Worm (Caenorhabditis elegans) whole organism, mixed stage, embryonic: ENCODE results near the gene comt-3.
A peak's percentile ranks its signal among the peaks of the same experiment; 100 is the strongest.

Experiments
- M03D4.4 ChIP-seq: sonication (generic microtip); optimal IDR thresholded peaks from 2 replicates; lab custom pipeline; 2017; ENCODE audit warnings: mild to moderate bottlenecking, missing genetic modification characterization, missing compliant biosample characterization
- bed-3 ChIP-seq: fragments of 200-800 bp; sonication (Bioruptor generic); optimal IDR thresholded peaks from 3 replicates; lab custom pipeline; 2018; ENCODE audit warnings: mild to moderate bottlenecking, missing genetic modification characterization, moderate library complexity, missing compliant biosample characterization
- blmp-1 ChIP-seq: fragments of 150-350 bp; optimal IDR thresholded peaks from 2 replicates; lab custom pipeline; 2014; ENCODE audit warnings: missing biosample characterization, missing genetic modification characterization
- ceh-39 ChIP-seq: fragments of 150-350 bp; optimal IDR thresholded peaks from 2 replicates; lab custom pipeline; 2014; ENCODE audit warnings: missing biosample characterization, missing genetic modification characterization
- ceh-43 ChIP-seq: fragments of 200-800 bp; sonication (Bioruptor generic); optimal IDR thresholded peaks from 2 replicates; lab custom pipeline; 2018; ENCODE audit warnings: mild to moderate bottlenecking, missing genetic modification characterization, moderate library complexity, missing compliant biosample characterization
- cnd-1 ChIP-seq: fragments of 200-800 bp; sonication (Bioruptor generic); optimal IDR thresholded peaks from 2 replicates; lab custom pipeline; 2018; ENCODE audit warnings: mild to moderate bottlenecking, missing genetic modification characterization, missing compliant biosample characterization
- drap-1 ChIP-seq: fragments of 200-800 bp; sonication (Bioruptor generic); optimal IDR thresholded peaks from 3 replicates; lab custom pipeline; 2018; ENCODE audit warnings: mild to moderate bottlenecking, missing genetic modification characterization, missing compliant biosample characterization
- elt-1 ChIP-seq: sonication (generic microtip); optimal IDR thresholded peaks from 2 replicates; lab custom pipeline; 2017; ENCODE audit warnings: missing genetic modification characterization, mild to moderate bottlenecking, missing compliant biosample characterization, antibody characterized with exemption, moderate library complexity, borderline replicate concordance; ENCODE audit not compliant: insufficient read depth
- elt-3 ChIP-seq: fragments of 150-350 bp; optimal IDR thresholded peaks from 2 replicates; lab custom pipeline; 2014; ENCODE audit warnings: missing biosample characterization, missing genetic modification characterization
- flh-1 ChIP-seq: fragments of 200-800 bp; sonication (Bioruptor generic); optimal IDR thresholded peaks from 2 replicates; lab custom pipeline; 2018; ENCODE audit warnings: mild to moderate bottlenecking, missing genetic modification characterization, moderate library complexity, missing compliant biosample characterization
- ham-2 ChIP-seq: fragments of 200-800 bp; sonication (Bioruptor generic); optimal IDR thresholded peaks from 2 replicates; lab custom pipeline; 2018; ENCODE audit warnings: mild to moderate bottlenecking, missing genetic modification characterization, missing compliant biosample characterization
- hlh-1 ChIP-seq: fragments of 150-350 bp; optimal IDR thresholded peaks from 2 replicates; lab custom pipeline; 2014; ENCODE audit warnings: missing biosample characterization, missing genetic modification reagents, missing genetic modification characterization
- lin-13 ChIP-seq: fragments of 150-350 bp; optimal IDR thresholded peaks from 2 replicates; lab custom pipeline; 2014; ENCODE audit warnings: missing biosample characterization, missing genetic modification characterization
- lsy-2 ChIP-seq: fragments of 150-350 bp; optimal IDR thresholded peaks from 2 replicates; lab custom pipeline; 2014; ENCODE audit warnings: missing biosample characterization, missing genetic modification characterization
- mab-5 ChIP-seq: fragments of 150-350 bp; optimal IDR thresholded peaks from 2 replicates; lab custom pipeline; 2014; ENCODE audit warnings: missing biosample characterization, missing genetic modification characterization
- mep-1 ChIP-seq: fragments of 150-350 bp; optimal IDR thresholded peaks from 2 replicates; lab custom pipeline; 2017; ENCODE audit warnings: missing biosample characterization, missing genetic modification reagents, missing genetic modification characterization, inconsistent platforms
- mls-2 ChIP-seq: sonication (generic microtip); optimal IDR thresholded peaks from 2 replicates; lab custom pipeline; 2016; ENCODE audit warnings: mild to moderate bottlenecking, missing genetic modification characterization, moderate library complexity, missing compliant biosample characterization
- nhr-12 ChIP-seq: fragments of 150-350 bp; optimal IDR thresholded peaks from 2 replicates; lab custom pipeline; 2014; ENCODE audit warnings: missing biosample characterization, missing genetic modification characterization
- nhr-2 ChIP-seq: fragments of 150-350 bp; optimal IDR thresholded peaks from 2 replicates; lab custom pipeline; 2014; ENCODE audit warnings: missing biosample characterization, missing genetic modification characterization
- nhr-237 ChIP-seq: fragments of 150-350 bp; optimal IDR thresholded peaks from 2 replicates; lab custom pipeline; 2014; ENCODE audit warnings: missing biosample characterization, missing genetic modification characterization
- nhr-28 ChIP-seq: fragments of 150-350 bp; optimal IDR thresholded peaks from 2 replicates; lab custom pipeline; 2014; ENCODE audit warnings: missing biosample characterization, missing genetic modification characterization
- nhr-76 ChIP-seq: sonication (generic microtip); optimal IDR thresholded peaks from 2 replicates; lab custom pipeline; 2017; ENCODE audit warnings: missing biosample characterization, missing genetic modification characterization
- pha-4 ChIP-seq: fragments of 150-350 bp; optimal IDR thresholded peaks from 2 replicates; lab custom pipeline; 2018; ENCODE audit warnings: missing biosample characterization, missing genetic modification reagents, missing genetic modification characterization
- sem-2 ChIP-seq: fragments of 200-800 bp; sonication (Bioruptor generic); optimal IDR thresholded peaks from 2 replicates; lab custom pipeline; 2018; ENCODE audit warnings: mild to moderate bottlenecking, missing genetic modification characterization, missing compliant biosample characterization
- snpc-4 ChIP-seq: fragments of 150-350 bp; optimal IDR thresholded peaks from 2 replicates; lab custom pipeline; 2014; ENCODE audit warnings: missing biosample characterization, missing genetic modification characterization
- sptf-1 ChIP-seq: sonication (generic microtip); optimal IDR thresholded peaks from 2 replicates; lab custom pipeline; 2017; ENCODE audit warnings: mild to moderate bottlenecking, missing genetic modification characterization, moderate library complexity, missing compliant biosample characterization
- tbx-8 ChIP-seq: fragments of 200-800 bp; sonication (Bioruptor generic); optimal IDR thresholded peaks from 2 replicates; lab custom pipeline; 2018; ENCODE audit warnings: mild to moderate bottlenecking, missing genetic modification characterization, moderate library complexity, missing compliant biosample characterization
- unc-39 ChIP-seq: fragments of 150-350 bp; optimal IDR thresholded peaks from 2 replicates; lab custom pipeline; 2014; ENCODE audit warnings: missing biosample characterization, missing genetic modification characterization
- unc-62 ChIP-seq: fragments of 150-350 bp; optimal IDR thresholded peaks from 2 replicates; lab custom pipeline; 2014; ENCODE audit warnings: missing biosample characterization, missing genetic modification reagents, missing genetic modification characterization
- zip-8 ChIP-seq: fragments of 150-350 bp; optimal IDR thresholded peaks from 2 replicates; lab custom pipeline; 2014; ENCODE audit warnings: missing biosample characterization, missing genetic modification characterization
- ztf-11 ChIP-seq: fragments of 150-350 bp; optimal IDR thresholded peaks from 2 replicates; lab custom pipeline; 2014; ENCODE audit warnings: missing biosample characterization, missing genetic modification characterization

The comt-3 gene

DNA sequence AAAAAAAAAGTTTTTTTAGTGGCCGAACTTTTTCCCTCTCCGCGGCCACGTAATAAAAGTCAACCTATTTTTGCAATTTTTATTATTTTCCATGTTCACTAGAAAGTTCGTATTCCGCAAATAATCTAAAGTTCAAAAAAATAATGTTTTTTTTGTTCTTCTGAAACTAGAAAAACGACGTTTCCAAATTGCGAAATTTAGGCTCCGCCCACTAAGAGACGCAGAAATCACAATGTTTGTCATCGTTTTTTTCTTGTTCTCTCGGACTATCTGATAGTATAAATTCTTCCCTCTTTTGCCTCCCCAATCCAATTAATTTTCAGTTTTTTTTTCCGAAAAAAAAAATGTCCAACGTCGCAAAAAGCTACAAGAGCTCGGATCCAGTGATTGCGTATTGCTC lies at the start of gene comt-3:
Gene comt-3 (plus strand): TSS at position 214 of the 400 bp plus-strand sequence.
- TF ChIP-seq nhr-12 (tag; lab: Kevin White, UChicago) (no peak), drap-1 (no peak), snpc-4 (tag; lab: Kevin White, UChicago) (no peak), lin-13 (tag; lab: Kevin White, UChicago) (no peak), unc-39 (tag; lab: Kevin White, UChicago) (no peak), tbx-8 (GFP tag; lab: Kevin White, UChicago) (no peak), ceh-39 (tag; lab: Kevin White, UChicago) (no peak), mls-2 (tag; lab: Kevin White, UChicago) (no peak), nhr-28 (tag; lab: Kevin White, UChicago) (no peak), bed-3 (GFP tag; lab: Kevin White, UChicago) (no peak), elt-3 (tag; lab: Kevin White, UChicago) (no peak), nhr-237 (tag; lab: Kevin White, UChicago) (no peak), nhr-76 (tag; lab: Kevin White, UChicago) (no peak), nhr-2 (tag; lab: Kevin White, UChicago) (no peak), mep-1 (no peak), M03D4.4 (tag; lab: Kevin White, UChicago) (no peak), ceh-43 (GFP tag; lab: Kevin White, UChicago) (no peak), cnd-1 (no peak)

DNA sequence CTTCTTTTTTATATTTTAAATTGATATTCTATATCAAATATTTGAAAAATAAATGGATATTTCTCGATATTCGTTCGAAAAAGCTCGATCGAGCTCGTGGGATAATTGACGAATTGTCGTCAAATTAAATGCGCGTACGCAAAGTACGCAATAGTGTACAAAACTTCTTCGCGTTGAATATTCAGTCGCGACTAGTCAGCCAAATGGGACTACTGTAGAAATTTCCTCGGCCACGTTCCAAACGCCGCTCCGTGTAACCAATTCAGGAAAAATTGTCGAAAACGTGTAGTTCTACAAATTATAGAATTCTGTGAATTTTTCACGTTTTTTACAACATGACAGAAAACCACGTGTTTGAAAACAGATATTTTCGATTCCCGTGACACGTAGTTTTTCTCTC lies 48.9 kb upstream of the comt-3 start:
- TF ChIP-seq lsy-2 (peak; percentile 91), mep-1 (peak; percentile 47), unc-39 (tag; lab: Kevin White, UChicago) (no peak), nhr-237 (tag; lab: Kevin White, UChicago) (peak; percentile 36), hlh-1 (tag; lab: Kevin White, UChicago) (no peak), pha-4 (tag; lab: Kevin White, UChicago) (no peak), elt-3 (tag; lab: Kevin White, UChicago) (no peak), unc-62 (no peak), elt-1 (tag; lab: Kevin White, UChicago) (no peak), nhr-28 (tag; lab: Kevin White, UChicago) (no peak), zip-8 (tag; lab: Kevin White, UChicago) (no peak), blmp-1 (tag; lab: Kevin White, UChicago) (no peak), flh-1 (GFP tag; lab: Kevin White, UChicago) (no peak), cnd-1 (no peak), ceh-43 (GFP tag; lab: Kevin White, UChicago) (no peak), nhr-12 (tag; lab: Kevin White, UChicago) (no peak), nhr-2 (tag; lab: Kevin White, UChicago) (no peak), M03D4.4 (tag; lab: Kevin White, UChicago) (no peak), mls-2 (tag; lab: Kevin White, UChicago) (no peak), mab-5 (tag; lab: Kevin White, UChicago) (no peak)

- TF ChIP-seq nhr-237 (tag; lab: Kevin White, UChicago) (no peak), sptf-1 (tag; lab: Kevin White, UChicago) (no peak), flh-1 (GFP tag; lab: Kevin White, UChicago) (no peak), nhr-28 (tag; lab: Kevin White, UChicago) (no peak), nhr-12 (tag; lab: Kevin White, UChicago) (no peak), drap-1 (no peak), hlh-1 (tag; lab: Kevin White, UChicago) (no peak), ztf-11 (tag; lab: Kevin White, UChicago) (no peak), lin-13 (tag; lab: Kevin White, UChicago) (no peak), elt-3 (tag; lab: Kevin White, UChicago) (no peak), zip-8 (tag; lab: Kevin White, UChicago) (no peak), unc-62 (no peak), snpc-4 (tag; lab: Kevin White, UChicago) (no peak), nhr-76 (tag; lab: Kevin White, UChicago) (no peak)
These were observed 45.6 kb upstream of the comt-3 start, which contains the start of gene F59A7.7 for ce11 chrV:2011777-2012176. TSS of gene F59A7.7 (plus strand) at chrV:2012077.

DNA sequence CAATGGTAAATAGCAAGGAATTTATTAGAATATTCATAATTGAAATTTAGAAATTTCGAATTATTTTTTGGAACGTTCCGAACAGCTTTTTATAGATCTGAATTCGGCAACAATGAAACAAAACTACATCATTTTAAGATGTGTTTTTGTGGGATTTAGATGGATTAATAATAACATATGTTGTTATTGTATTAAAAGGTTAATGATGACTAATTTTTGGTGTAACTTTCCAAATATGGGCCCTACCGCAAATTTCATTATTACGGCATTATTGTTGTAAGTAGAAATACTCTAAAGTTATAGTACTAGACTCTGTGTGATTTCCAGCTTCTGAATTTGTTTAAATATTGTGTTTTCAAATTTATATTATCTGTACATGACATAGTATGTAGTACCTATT lies 43.5 kb upstream of the comt-3 start, which contains the start of gene F59A7.11:
Gene F59A7.11 (minus strand): TSS at position 101 of the 400 bp plus-strand sequence.
- TF ChIP-seq sem-2 (no peak), M03D4.4 (tag; lab: Kevin White, UChicago) (no peak), flh-1 (GFP tag; lab: Kevin White, UChicago) (no peak), mls-2 (tag; lab: Kevin White, UChicago) (no peak), elt-3 (tag; lab: Kevin White, UChicago) (no peak), unc-62 (no peak), ceh-39 (tag; lab: Kevin White, UChicago) (no peak), ham-2 (GFP tag; lab: Kevin White, UChicago) (no peak), nhr-28 (tag; lab: Kevin White, UChicago) (no peak), ceh-43 (GFP tag; lab: Kevin White, UChicago) (no peak), zip-8 (tag; lab: Kevin White, UChicago) (no peak), cnd-1 (no peak), blmp-1 (tag; lab: Kevin White, UChicago) (no peak)
